Comparison of ENCODE assay signal across 6 fruit fly cellular contexts in genomic region chr3L:3542498-3543322, dm6.
TF ChIP-seq lines count a peak whose summit lies in the region.

No protein-coding gene starts in this region.

- no peak for TF ChIP-seq CTCF in whole organism, embryonic (GFP tag; optimal IDR thresholded peaks at IDR 0.05; lab: Kevin White, UChicago)

TF ChIP-seq in whole organism, 6 proteins besides CTCF, POLR2A, EP300 and RAD21:
- peak; percentile 57 for TF ChIP-seq Dll (optimal IDR thresholded peaks at IDR 0.05; lab: Kevin White, UChicago)
- TF ChIP-seq pan (optimal IDR thresholded peaks at IDR 0.05; lab: Kevin White, UChicago), result no peak
- TF ChIP-seq CG8478 (optimal IDR thresholded peaks at IDR 0.05; lab: Kevin White, UChicago), result no peak

TF ChIP-seq in whole organism, adult, 20 proteins besides CTCF, POLR2A, EP300 and RAD21 (continues in another document):
- no peak for TF ChIP-seq CG33017 (tag; optimal IDR thresholded peaks at IDR 0.05; lab: Kevin White, UChicago)
- TF ChIP-seq CG14711 (tag; optimal IDR thresholded peaks at IDR 0.05; lab: Kevin White, UChicago), result peak; percentile 18
- TF ChIP-seq toe (GFP tag; optimal IDR thresholded peaks at IDR 0.05; lab: Kevin White, UChicago), result no peak
- TF ChIP-seq CG7045 (GFP tag; optimal IDR thresholded peaks at IDR 0.05; lab: Kevin White, UChicago), result peak; percentile 3
- TF ChIP-seq ovo (GFP tag; optimal IDR thresholded peaks at IDR 0.05; lab: Kevin White, UChicago), result no peak
- TF ChIP-seq Clk (GFP tag; optimal IDR thresholded peaks at IDR 0.05; lab: Kevin White, UChicago), result no peak
- no peak for TF ChIP-seq CG12768 (GFP tag; optimal IDR thresholded peaks at IDR 0.05; lab: Kevin White, UChicago)
- TF ChIP-seq kay (GFP tag; lab: Kevin White, UChicago; ENCODE audit: borderline replicate concordance), result peak; percentile 92
- no peak for TF ChIP-seq Crg-1 (GFP tag; optimal IDR thresholded peaks at IDR 0.05; lab: Kevin White, UChicago)
- no peak for TF ChIP-seq CG7101 (tag; optimal IDR thresholded peaks at IDR 0.05; lab: Kevin White, UChicago)
- no peak for TF ChIP-seq CG1620 (GFP tag; optimal IDR thresholded peaks at IDR 0.05; lab: Kevin White, UChicago)
- peak; percentile 5 for TF ChIP-seq bab1 (GFP tag; optimal IDR thresholded peaks at IDR 0.05; lab: Kevin White, UChicago)
- no peak for TF ChIP-seq Hr96 (GFP tag; optimal IDR thresholded peaks at IDR 0.05; lab: Kevin White, UChicago)
- no peak for TF ChIP-seq CG5204 (GFP tag; optimal IDR thresholded peaks at IDR 0.05; lab: Kevin White, UChicago)
- no peak for TF ChIP-seq cic (GFP tag; optimal IDR thresholded peaks at IDR 0.05; lab: Kevin White, UChicago)
- TF ChIP-seq pad (GFP tag; optimal IDR thresholded peaks at IDR 0.05; lab: Kevin White, UChicago), result no peak
- TF ChIP-seq cnc (optimal IDR thresholded peaks at IDR 0.05; lab: Kevin White, UChicago), result no peak
- TF ChIP-seq tj (GFP tag; optimal IDR thresholded peaks at IDR 0.05; lab: Kevin White, UChicago), result peak; percentile 96

TF ChIP-seq in whole organism, embryonic, 481 proteins besides CTCF, POLR2A, EP300 and RAD21 (continues in another document):
- TF ChIP-seq mld (GFP tag; IDR thresholded peaks at IDR 0.05; lab: Robert Waterston, UW; ENCODE audit: partially characterized antibody) (no peak; the same call in 2 of the 3 replicates), CG14667 (GFP tag; IDR thresholded peaks at IDR 0.05; lab: Robert Waterston, UW) (no peak), sens-2 (GFP tag; IDR thresholded peaks at IDR 0.05; lab: Robert Waterston, UW) (no peak), knrl (GFP tag; IDR thresholded peaks at IDR 0.05; lab: Robert Waterston, UW; ENCODE audit: partially characterized antibody) (no peak), CG11093 (GFP tag; IDR thresholded peaks at IDR 0.05; lab: Robert Waterston, UW) (0 out of 3 replicates have a peak, but pooled peaks have one; percentile 17), tio (GFP tag; optimal IDR thresholded peaks at IDR 0.05; lab: Kevin White, UChicago) (peak; percentile 51), gcm2 (GFP tag; optimal IDR thresholded peaks at IDR 0.05; lab: Kevin White, UChicago) (no peak), CG10979 (tag; optimal IDR thresholded peaks at IDR 0.05; lab: Kevin White, UChicago) (peak; percentile 44), E2f1 (GFP tag; IDR thresholded peaks at IDR 0.05; lab: Robert Waterston, UW) (no peak), CG3163 (GFP tag; optimal IDR thresholded peaks at IDR 0.05; lab: Kevin White, UChicago) (no peak), CG14710 (tag; optimal IDR thresholded peaks at IDR 0.05; lab: Kevin White, UChicago) (peak; percentile 17), fu2 (GFP tag; optimal IDR thresholded peaks at IDR 0.05; lab: Kevin White, UChicago) (no peak), CG18599 (GFP tag; optimal IDR thresholded peaks at IDR 0.05; lab: Kevin White, UChicago) (no peak), BEAF-32 (GFP tag; optimal IDR thresholded peaks at IDR 0.05; lab: Kevin White, UChicago) (no peak), CG12071 (GFP tag; optimal IDR thresholded peaks at IDR 0.05; lab: Kevin White, UChicago) (no peak), CG13894 (tag; optimal IDR thresholded peaks at IDR 0.05; lab: Kevin White, UChicago) (no peak), CG8359 (GFP tag; optimal IDR thresholded peaks at IDR 0.05; lab: Kevin White, UChicago; ENCODE audit: borderline replicate concordance) (no peak)

TF ChIP-seq in whole organism, prepupa, 60 proteins besides CTCF, POLR2A, EP300 and RAD21 (continues in another document):
- TF ChIP-seq fkh (GFP tag; optimal IDR thresholded peaks at IDR 0.05; lab: Kevin White, UChicago) (peak; percentile 24), CG10669 (GFP tag; optimal IDR thresholded peaks at IDR 0.05; lab: Kevin White, UChicago) (peak; percentile 63), CG8319 (GFP tag; optimal IDR thresholded peaks at IDR 0.05; lab: Kevin White, UChicago) (peak; percentile 18), Eip93F (GFP tag; optimal IDR thresholded peaks at IDR 0.05; lab: Kevin White, UChicago) (no peak), Blimp-1 (GFP tag; optimal IDR thresholded peaks at IDR 0.05; lab: Kevin White, UChicago) (no peak), CG3919 (GFP tag; optimal IDR thresholded peaks at IDR 0.05; lab: Kevin White, UChicago) (peak; percentile 62), Lpt (GFP tag; optimal IDR thresholded peaks at IDR 0.05; lab: Kevin White, UChicago) (no peak), CG3032 (tag; optimal IDR thresholded peaks at IDR 0.05; lab: Kevin White, UChicago) (peak; percentile 49), salr (GFP tag; optimal IDR thresholded peaks at IDR 0.05; lab: Kevin White, UChicago) (peak in 1 of 2 experiments; percentile 71), eg (GFP tag; IDR thresholded peaks at IDR 0.05; lab: Robert Waterston, UW) (peak; percentile 55; the same call in 1 of the 3 replicates), CG31627 (GFP tag; optimal IDR thresholded peaks at IDR 0.05; lab: Kevin White, UChicago) (peak; percentile 71), CG11902 (GFP tag; optimal IDR thresholded peaks at IDR 0.05; lab: Kevin White, UChicago) (no peak), CG9139 (GFP tag; optimal IDR thresholded peaks at IDR 0.05; lab: Kevin White, UChicago) (no peak), achi (GFP tag; optimal IDR thresholded peaks at IDR 0.05; lab: Kevin White, UChicago) (peak; percentile 70), Hr4 (GFP tag; optimal IDR thresholded peaks at IDR 0.05; lab: Kevin White, UChicago) (peak; percentile 72), Gug (GFP tag; IDR thresholded peaks at IDR 0.05; lab: Robert Waterston, UW) (peak; percentile 19; the same call in 1 of the 2 replicates), spab (GFP tag; optimal IDR thresholded peaks at IDR 0.05; lab: Kevin White, UChicago) (peak; percentile 22), CG11294 (GFP tag; IDR thresholded peaks at IDR 0.05; lab: Robert Waterston, UW) (no peak; the same call in 1 of the 2 replicates), lz (GFP tag; optimal IDR thresholded peaks at IDR 0.05; lab: Kevin White, UChicago) (peak; percentile 65)

TF ChIP-seq in whole organism, pupa, 21 proteins besides CTCF, POLR2A, EP300 and RAD21 (continues in another document):
- TF ChIP-seq CG34367 (tag; optimal IDR thresholded peaks at IDR 0.05; lab: Kevin White, UChicago) (peak; percentile 36), CG14655 (GFP tag; optimal IDR thresholded peaks at IDR 0.05; lab: Kevin White, UChicago) (peak; percentile 87), CG8301 (tag; optimal IDR thresholded peaks at IDR 0.05; lab: Kevin White, UChicago) (peak; percentile 79), fd96Ca (GFP tag; IDR thresholded peaks at IDR 0.05; lab: Robert Waterston, UW) (0 out of 3 replicates have a peak, but pooled peaks have one; percentile 32), gl (tag; optimal IDR thresholded peaks at IDR 0.05; lab: Kevin White, UChicago) (no peak), CG13204 (GFP tag; optimal IDR thresholded peaks at IDR 0.05; lab: Kevin White, UChicago) (no peak), D1 (tag; optimal IDR thresholded peaks at IDR 0.05; lab: Kevin White, UChicago) (peak; percentile 51), Snoo (tag; optimal IDR thresholded peaks at IDR 0.05; lab: Kevin White, UChicago) (peak; percentile 61), EcR (GFP tag; optimal IDR thresholded peaks at IDR 0.05; lab: Kevin White, UChicago) (peak; percentile 7), rn (GFP tag; IDR thresholded peaks at IDR 0.05; lab: Robert Waterston, UW) (no peak), CG17806 (tag; optimal IDR thresholded peaks at IDR 0.05; lab: Kevin White, UChicago) (peak; percentile 65), CG12605 (GFP tag; IDR thresholded peaks at IDR 0.05; lab: Robert Waterston, UW) (no peak), CG15710 (tag; optimal IDR thresholded peaks at IDR 0.05; lab: Kevin White, UChicago) (peak; percentile 58), CG32121 (GFP tag; IDR thresholded peaks at IDR 0.05; lab: Robert Waterston, UW) (peak; percentile 58), CG4496 (GFP tag; IDR thresholded peaks at IDR 0.05; lab: Robert Waterston, UW) (no peak; the same call in 2 of the 3 replicates), Ets98B (GFP tag; IDR thresholded peaks at IDR 0.05; lab: Robert Waterston, UW) (peak; percentile 18; the same call in 1 of the 2 replicates), Pif1A (GFP tag; optimal IDR thresholded peaks at IDR 0.05; lab: Kevin White, UChicago) (peak; percentile 65), CG10348 (GFP tag; IDR thresholded peaks at IDR 0.05; lab: Robert Waterston, UW) (no peak), Pif1B (GFP tag; optimal IDR thresholded peaks at IDR 0.05; lab: Kevin White, UChicago) (peak; percentile 73), CG8159 (tag; optimal IDR thresholded peaks at IDR 0.05; lab: Kevin White, UChicago) (peak; percentile 70)

TF ChIP-seq in whole organism, wandering third instar larva, 38 proteins besides CTCF, POLR2A, EP300 and RAD21 (continues in another document):
- TF ChIP-seq brk (GFP tag; optimal IDR thresholded peaks at IDR 0.05; lab: Kevin White, UChicago) (peak; percentile 20), dl (GFP tag; optimal IDR thresholded peaks at IDR 0.05; lab: Kevin White, UChicago; ENCODE audit: insufficient read depth in 1 of 2, partially characterized antibody in 2 of 2) (peak in 1 of 2 experiments; percentile 33), dsf (GFP tag; optimal IDR thresholded peaks at IDR 0.05; lab: Kevin White, UChicago; ENCODE audit: borderline replicate concordance) (no peak), OdsH (GFP tag; optimal IDR thresholded peaks at IDR 0.05; lab: Kevin White, UChicago) (peak; percentile 47), psq (GFP tag; optimal IDR thresholded peaks at IDR 0.05; lab: Kevin White, UChicago) (peak; percentile 48), Hr83 (GFP tag; optimal IDR thresholded peaks at IDR 0.05; lab: Kevin White, UChicago; ENCODE audit: poor library complexity, severe bottlenecking) (no peak), Mio (GFP tag; optimal IDR thresholded peaks at IDR 0.05; lab: Kevin White, UChicago) (no peak), CG32264 (GFP tag; optimal IDR thresholded peaks at IDR 0.05; lab: Kevin White, UChicago) (no peak), Dif (GFP tag; optimal IDR thresholded peaks at IDR 0.05; lab: Kevin White, UChicago; ENCODE audit: partially characterized antibody) (peak; percentile 59), foxo (GFP tag; optimal IDR thresholded peaks at IDR 0.05; lab: Kevin White, UChicago) (peak in 1 of 2 experiments; percentile 49), HLH106 (tag; optimal IDR thresholded peaks at IDR 0.05; lab: Kevin White, UChicago) (peak; percentile 43), Hnf4 (GFP tag; optimal IDR thresholded peaks at IDR 0.05; lab: Kevin White, UChicago) (no peak), Rel (GFP tag; optimal IDR thresholded peaks at IDR 0.05; lab: Kevin White, UChicago) (no peak), Rel (tag; optimal IDR thresholded peaks at IDR 0.05; lab: Kevin White, UChicago) (no peak), usp (GFP tag; optimal IDR thresholded peaks at IDR 0.05; lab: Kevin White, UChicago) (no peak), Vsx2 (GFP tag; optimal IDR thresholded peaks at IDR 0.05; lab: Kevin White, UChicago; ENCODE audit: partially characterized antibody) (peak; percentile 1), CrebA (GFP tag; optimal IDR thresholded peaks at IDR 0.05; lab: Kevin White, UChicago; ENCODE audit: borderline replicate concordance) (no peak), jim (GFP tag; optimal IDR thresholded peaks at IDR 0.05; lab: Kevin White, UChicago) (no peak), pan (optimal IDR thresholded peaks at IDR 0.05; lab: Kevin White, UChicago) (no peak), lola (GFP tag; optimal IDR thresholded peaks at IDR 0.05; lab: Kevin White, UChicago) (no peak), Myc (optimal IDR thresholded peaks at IDR 0.05; lab: Kevin White, UChicago) (no peak)
